Fruit fly (Drosophila melanogaster): ENCODE measurements around the gene CG32448.

Gene CG32448

DNA sequence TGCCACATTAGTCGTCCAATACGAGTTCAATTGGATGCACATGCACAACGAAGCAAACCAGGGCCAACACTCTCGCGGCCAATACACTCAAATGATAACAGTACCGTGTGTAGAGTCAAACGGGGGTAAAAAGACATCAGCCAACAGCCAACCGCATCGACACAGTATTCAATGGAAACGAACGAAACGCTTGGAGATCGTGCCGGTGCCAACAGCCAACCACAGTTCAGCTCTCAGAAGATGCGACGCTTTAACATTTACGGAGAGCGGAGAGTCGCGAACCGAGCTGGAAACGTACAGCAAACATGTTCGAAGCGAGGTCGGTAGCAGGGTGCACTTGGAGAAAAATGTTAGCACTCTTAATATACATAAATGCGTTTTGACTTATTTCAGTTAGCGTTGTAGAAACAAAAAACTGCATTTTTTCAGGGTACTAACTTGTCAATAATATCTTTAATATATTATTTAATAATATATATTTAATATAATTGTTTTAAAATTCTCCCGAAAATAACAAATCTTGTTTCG, 20.2 kb downstream of the CG32448 start (continued):
- peak; percentile 25 for TF ChIP-seq ey (GFP tag; optimal IDR thresholded peaks at IDR 0.05)
- TF ChIP-seq GATAd (GFP tag; optimal IDR thresholded peaks at IDR 0.05) = no peak
- TF ChIP-seq Myc (optimal IDR thresholded peaks at IDR 0.05) = no peak
- TF ChIP-seq usp (GFP tag; optimal IDR thresholded peaks at IDR 0.05) = no peak
- no peak for TF ChIP-seq Mio (GFP tag; optimal IDR thresholded peaks at IDR 0.05)
- peak; percentile 37 for TF ChIP-seq sage (GFP tag; optimal IDR thresholded peaks at IDR 0.05)
- no peak for TF ChIP-seq Dif (GFP tag; optimal IDR thresholded peaks at IDR 0.05; ENCODE audit: partially characterized antibody)
- TF ChIP-seq CrebA (GFP tag; optimal IDR thresholded peaks at IDR 0.05; ENCODE audit: borderline replicate concordance) = no peak
- no peak for TF ChIP-seq Dfd (GFP tag; optimal IDR thresholded peaks at IDR 0.05)

- no peak for TF ChIP-seq Hr83 (GFP tag; optimal IDR thresholded peaks at IDR 0.05; ENCODE audit: poor library complexity, severe bottlenecking)
- no peak for TF ChIP-seq sage (GFP tag; optimal IDR thresholded peaks at IDR 0.05)
- no peak for TF ChIP-seq CrebA (GFP tag; optimal IDR thresholded peaks at IDR 0.05; ENCODE audit: borderline replicate concordance)
- TF ChIP-seq brk (GFP tag; optimal IDR thresholded peaks at IDR 0.05) = no peak
- TF ChIP-seq psq (GFP tag; optimal IDR thresholded peaks at IDR 0.05) = no peak
- TF ChIP-seq dmrt93B (GFP tag; optimal IDR thresholded peaks at IDR 0.05) = no peak
- no peak for TF ChIP-seq Jra (GFP tag; optimal IDR thresholded peaks at IDR 0.05)
Observed at dm6 chr3L:21800424-21800823, 27.9 kb downstream of the CG32448 start.

dm6 chr3L:21787883-21788282, 40.4 kb downstream of the CG32448 start:
- TF ChIP-seq sv (GFP tag; optimal IDR thresholded peaks at IDR 0.05) (no peak), dmrt93B (GFP tag; optimal IDR thresholded peaks at IDR 0.05) (no peak), CG32264 (GFP tag; optimal IDR thresholded peaks at IDR 0.05) (no peak), usp (GFP tag; optimal IDR thresholded peaks at IDR 0.05) (no peak), dl (GFP tag; optimal IDR thresholded peaks at IDR 0.05; ENCODE audit: insufficient read depth in 1 of 2, partially characterized antibody in 2 of 2) (no peak), Mio (GFP tag; optimal IDR thresholded peaks at IDR 0.05) (no peak), HLH106 (tag; optimal IDR thresholded peaks at IDR 0.05) (no peak), GATAd (GFP tag; optimal IDR thresholded peaks at IDR 0.05) (no peak), dsf (GFP tag; optimal IDR thresholded peaks at IDR 0.05; ENCODE audit: borderline replicate concordance) (no peak), Myc (optimal IDR thresholded peaks at IDR 0.05) (no peak), jim (GFP tag; optimal IDR thresholded peaks at IDR 0.05) (no peak), h (GFP tag; optimal IDR thresholded peaks at IDR 0.05) (no peak), br (GFP tag; optimal IDR thresholded peaks at IDR 0.05) (no peak), N (GFP tag; optimal IDR thresholded peaks at IDR 0.05) (no peak), Dif (GFP tag; optimal IDR thresholded peaks at IDR 0.05; ENCODE audit: partially characterized antibody) (no peak), CrebA (GFP tag; optimal IDR thresholded peaks at IDR 0.05; ENCODE audit: borderline replicate concordance) (no peak), woc (GFP tag; optimal IDR thresholded peaks at IDR 0.05) (no peak), tai (GFP tag; optimal IDR thresholded peaks at IDR 0.05) (no peak)
